Worm (Caenorhabditis elegans) whole organism, late embryonic: ENCODE data around the gene math-42.
A peak's percentile ranks its signal among the peaks of the same experiment; 100 is the strongest.

ENCODE experiments used
- K02D7.2 ChIP-seq: sonication (generic microtip); optimal IDR thresholded peaks from 2 replicates; lab custom pipeline; 2017; ENCODE audit warnings: mild to moderate bottlenecking, missing genetic modification characterization, missing compliant biosample characterization
- K09A11.1 ChIP-seq: sonication (generic microtip); optimal IDR thresholded peaks from 2 replicates; lab custom pipeline; 2017; ENCODE audit warnings: antibody characterized with exemption, mild to moderate bottlenecking, missing genetic modification characterization, missing compliant biosample characterization; ENCODE audit not compliant: insufficient read depth
- T23F11.4 ChIP-seq: fragments of 200-800 bp; sonication (Bioruptor generic); optimal IDR thresholded peaks from 2 replicates; lab custom pipeline; 2018; ENCODE audit warnings: mild to moderate bottlenecking, missing genetic modification characterization, missing compliant biosample characterization
- ceh-14 ChIP-seq: sonication (generic microtip); optimal IDR thresholded peaks from 2 replicates; lab custom pipeline; 2016; ENCODE audit warnings: missing genotype, missing genetic modification characterization, missing compliant biosample characterization
- ceh-18 ChIP-seq: sonication (generic microtip); optimal IDR thresholded peaks from 2 replicates; lab custom pipeline; 2016; ENCODE audit warnings: missing genetic modification characterization, missing compliant biosample characterization
- ceh-19 ChIP-seq: fragments of 200-800 bp; sonication (Bioruptor generic); optimal IDR thresholded peaks from 2 replicates; lab custom pipeline; 2018; ENCODE audit warnings: mild to moderate bottlenecking, missing genetic modification characterization, missing compliant biosample characterization
- ceh-2 ChIP-seq: sonication (generic microtip); optimal IDR thresholded peaks from 2 replicates; lab custom pipeline; 2016; ENCODE audit warnings: missing genotype, missing genetic modification characterization, missing compliant biosample characterization
- ceh-30 ChIP-seq: fragments of 150-350 bp; optimal IDR thresholded peaks from 2 replicates; lab custom pipeline; 2014; ENCODE audit warnings: missing biosample characterization, missing genetic modification characterization
- ceh-45 ChIP-seq: fragments of 200-800 bp; sonication (Bioruptor generic); IDR thresholded peaks from 2 replicates; pipeline ENCODE4 v1.3.6; 2022; ENCODE audit warnings: missing genetic modification reagents, missing genetic modification characterization, missing compliant biosample characterization
- ceh-48 ChIP-seq: sonication (generic microtip); optimal IDR thresholded peaks from 2 replicates; lab custom pipeline; 2016; ENCODE audit warnings: missing genetic modification characterization, inconsistent platforms, missing compliant biosample characterization
- ceh-6 ChIP-seq: fragments of 200-800 bp; sonication (Bioruptor generic); optimal IDR thresholded peaks from 2 replicates; lab custom pipeline; 2018; ENCODE audit warnings: mild to moderate bottlenecking, missing genetic modification characterization, missing compliant biosample characterization
- ceh-9 ChIP-seq: sonication (generic microtip); optimal IDR thresholded peaks from 2 replicates; lab custom pipeline; 2016; ENCODE audit warnings: mild to moderate bottlenecking, missing genetic modification characterization, inconsistent platforms, missing compliant biosample characterization
- che-1 ChIP-seq: sonication (generic microtip); optimal IDR thresholded peaks from 2 replicates; lab custom pipeline; 2016; ENCODE audit warnings: mild to moderate bottlenecking, missing genetic modification characterization, missing compliant biosample characterization
- elt-2 ChIP-seq: sonication (generic microtip); optimal IDR thresholded peaks from 2 replicates; lab custom pipeline; 2016; ENCODE audit warnings: missing genetic modification reagents, missing genetic modification characterization, missing compliant biosample characterization
- elt-4 ChIP-seq: sonication (generic microtip); optimal IDR thresholded peaks from 2 replicates; lab custom pipeline; 2016; ENCODE audit warnings: missing genetic modification characterization, missing compliant biosample characterization
- hlh-13 ChIP-seq: fragments of 200-800 bp; sonication (Bioruptor generic); optimal IDR thresholded peaks from 2 replicates; lab custom pipeline; 2018; ENCODE audit warnings: mild to moderate bottlenecking, missing genetic modification characterization, missing compliant biosample characterization
- lin-11 ChIP-seq: fragments of 200-800 bp; sonication (Bioruptor generic); optimal IDR thresholded peaks from 2 replicates; lab custom pipeline; 2018; ENCODE audit warnings: mild to moderate bottlenecking, missing genetic modification characterization, missing compliant biosample characterization
- mec-3 ChIP-seq: sonication (generic microtip); optimal IDR thresholded peaks from 2 replicates; lab custom pipeline; 2016; ENCODE audit warnings: borderline replicate concordance, missing genetic modification characterization, missing compliant biosample characterization
- nfya-1 ChIP-seq: sonication (generic microtip); optimal IDR thresholded peaks from 2 replicates; lab custom pipeline; 2017; ENCODE audit warnings: missing genetic modification characterization, mild to moderate bottlenecking, missing compliant biosample characterization, antibody characterized with exemption, moderate library complexity
- npax-4 ChIP-seq: sonication (generic microtip); optimal IDR thresholded peaks from 2 replicates; lab custom pipeline; 2016; ENCODE audit warnings: missing genetic modification characterization, missing compliant biosample characterization
- odd-2 ChIP-seq: sonication (generic microtip); optimal IDR thresholded peaks from 2 replicates; lab custom pipeline; 2017; ENCODE audit warnings: antibody characterized with exemption, mild to moderate bottlenecking, missing genetic modification characterization, missing compliant biosample characterization
- pag-3 ChIP-seq: sonication (generic microtip); optimal IDR thresholded peaks from 2 replicates; lab custom pipeline; 2016; ENCODE audit warnings: missing compliant biosample characterization, missing genetic modification characterization, borderline replicate concordance
- pha-2 ChIP-seq: sonication (generic microtip); optimal IDR thresholded peaks from 2 replicates; lab custom pipeline; 2017; ENCODE audit warnings: mild to moderate bottlenecking, missing genetic modification characterization, missing compliant biosample characterization
- pqm-1 ChIP-seq: sonication (generic microtip); optimal IDR thresholded peaks from 2 replicates; lab custom pipeline; 2016; ENCODE audit warnings: missing genetic modification characterization, missing compliant biosample characterization
- pros-1 ChIP-seq: fragments of 150-350 bp; optimal IDR thresholded peaks from 2 replicates; lab custom pipeline; 2014; ENCODE audit warnings: missing biosample characterization, missing genetic modification reagents, missing genetic modification characterization
- rnt-1 ChIP-seq: sonication (generic microtip); optimal IDR thresholded peaks from 2 replicates; lab custom pipeline; 2016; ENCODE audit warnings: missing genetic modification characterization, missing compliant biosample characterization
- sox-2 ChIP-seq: fragments of 200-800 bp; sonication (Bioruptor generic); IDR thresholded peaks from 2 replicates; pipeline ENCODE4 v1.3.6; 2022; ENCODE audit warnings: missing genetic modification reagents, missing genetic modification characterization, missing compliant biosample characterization
- sox-4 ChIP-seq: sonication (generic microtip); optimal IDR thresholded peaks from 2 replicates; lab custom pipeline; 2017; ENCODE audit warnings: mild to moderate bottlenecking, missing genetic modification characterization, inconsistent platforms, missing compliant biosample characterization
- syd-9 ChIP-seq: sonication (generic microtip); optimal IDR thresholded peaks from 2 replicates; lab custom pipeline; 2016; ENCODE audit warnings: mild to moderate bottlenecking, missing genetic modification characterization, moderate library complexity, missing compliant biosample characterization
- tbx-2 ChIP-seq: sonication (generic microtip); optimal IDR thresholded peaks from 2 replicates; lab custom pipeline; 2016; ENCODE audit warnings: missing genetic modification characterization, missing compliant biosample characterization
- unc-42 ChIP-seq: sonication (generic microtip); optimal IDR thresholded peaks from 2 replicates; lab custom pipeline; 2016; ENCODE audit warnings: missing genotype, missing genetic modification characterization, missing compliant biosample characterization
- unc-55 ChIP-seq: sonication (generic microtip); optimal IDR thresholded peaks from 2 replicates; lab custom pipeline; 2017; ENCODE audit warnings: missing biosample characterization, missing genetic modification reagents, missing genetic modification characterization
- zip-5 ChIP-seq: sonication (generic microtip); optimal IDR thresholded peaks from 2 replicates; lab custom pipeline; 2016; ENCODE audit warnings: missing genetic modification characterization, missing compliant biosample characterization
- ztf-16 ChIP-seq: sonication (generic microtip); optimal IDR thresholded peaks from 2 replicates; lab custom pipeline; 2017; ENCODE audit warnings: missing genetic modification characterization, missing compliant biosample characterization

Gene math-42

ce11 chrII:2099139-2099976 is at the start of gene math-42:
TSS of gene math-42 (plus strand) at chrII:2099926.
- TF ChIP-seq mec-3 (tag; lab: Kevin White, UChicago) (no peak), ceh-14 (tag; lab: Kevin White, UChicago) (no peak), T23F11.4 (GFP tag; lab: Kevin White, UChicago) (no peak), elt-2 (tag; lab: Kevin White, UChicago) (peak; percentile 46), pag-3 (tag; lab: Kevin White, UChicago) (no peak), elt-4 (no peak), ceh-45 (no peak), ceh-18 (no peak)
- TF ChIP-seq, all 69 proteins: peak for 1

ce11 chrII:2051372-2051771 is 48.4 kb upstream of the math-42 start, which contains the start of gene fbxb-35:
TSS of gene fbxb-35 (plus strand) at chrII:2051672.
- TF ChIP-seq pha-2 (no peak), pros-1 (tag; lab: Kevin White, UChicago) (no peak), lin-11 (tag; lab: Kevin White, UChicago) (no peak), sox-4 (tag; lab: Kevin White, UChicago) (no peak), pqm-1 (tag; lab: Kevin White, UChicago) (no peak), K02D7.2 (no peak), ceh-19 (no peak), odd-2 (no peak), npax-4 (tag; lab: Kevin White, UChicago) (no peak)

DNA sequence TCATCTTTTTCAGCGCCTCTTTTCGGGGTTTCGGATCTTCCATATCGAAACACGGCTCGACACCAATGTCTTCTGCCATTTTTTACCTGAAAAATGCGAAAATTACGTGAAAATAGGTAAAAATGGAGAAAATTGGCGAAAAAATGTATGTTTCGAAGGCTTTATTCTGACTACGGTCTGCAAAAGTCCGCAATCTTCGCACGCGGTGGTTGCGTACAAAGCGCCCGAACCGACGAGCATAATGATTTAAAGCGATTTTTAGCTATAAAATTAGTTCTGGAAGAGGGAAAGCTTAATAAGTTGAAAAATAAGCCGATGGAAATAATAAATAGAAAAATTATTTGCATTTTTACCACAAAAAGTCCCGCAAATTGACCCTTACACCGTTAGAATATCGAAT is 40.7 kb upstream of the math-42 start, which contains the start of gene F07E5.5:
F07E5.5 (minus strand) TSS at position 86 of the 400 bp plus-strand sequence.
- TF ChIP-seq tbx-2 (tag; lab: Kevin White, UChicago) (peak; percentile 1), unc-42 (tag; lab: Kevin White, UChicago) (peak; percentile 20), pag-3 (tag; lab: Kevin White, UChicago) (no peak), nfya-1 (tag; lab: Kevin White, UChicago) (peak; percentile 42)
- TF ChIP-seq, all 69 proteins: peak for 3

ce11 chrII:2063989-2064388 is 35.7 kb upstream of the math-42 start, which contains the start of gene F07E5.13:
TSS of gene F07E5.13 (minus strand) at chrII:2064089.
- TF ChIP-seq ceh-2 (tag; lab: Kevin White, UChicago) (no peak), ztf-16 (tag; lab: Kevin White, UChicago) (no peak), ceh-48 (tag; lab: Kevin White, UChicago) (no peak), sox-2 (GFP tag; lab: Robert Waterston, UW) (no peak), rnt-1 (tag; lab: Kevin White, UChicago) (no peak), ceh-19 (no peak), elt-4 (no peak), ceh-9 (no peak), ceh-6 (no peak), zip-5 (no peak)
- TF ChIP-seq, all 69 proteins: peak for 0

ce11 chrII:2064497-2064896 is 35.2 kb upstream of the math-42 start, which contains the start of gene fbxb-6:
TSS of gene fbxb-6 (plus strand) at chrII:2064797.
- TF ChIP-seq unc-55 (GFP tag; lab: Kevin White, UChicago) (no peak), hlh-13 (GFP tag; lab: Kevin White, UChicago) (no peak), syd-9 (tag; lab: Kevin White, UChicago) (no peak), pag-3 (tag; lab: Kevin White, UChicago) (no peak), che-1 (tag; lab: Kevin White, UChicago) (no peak), K09A11.1 (no peak), ceh-30 (tag; lab: Kevin White, UChicago) (no peak), ceh-18 (no peak), odd-2 (no peak)
